Fruit fly (Drosophila melanogaster): Measurements from ENCODE around the gene CG5664.

The CG5664 gene

DNA sequence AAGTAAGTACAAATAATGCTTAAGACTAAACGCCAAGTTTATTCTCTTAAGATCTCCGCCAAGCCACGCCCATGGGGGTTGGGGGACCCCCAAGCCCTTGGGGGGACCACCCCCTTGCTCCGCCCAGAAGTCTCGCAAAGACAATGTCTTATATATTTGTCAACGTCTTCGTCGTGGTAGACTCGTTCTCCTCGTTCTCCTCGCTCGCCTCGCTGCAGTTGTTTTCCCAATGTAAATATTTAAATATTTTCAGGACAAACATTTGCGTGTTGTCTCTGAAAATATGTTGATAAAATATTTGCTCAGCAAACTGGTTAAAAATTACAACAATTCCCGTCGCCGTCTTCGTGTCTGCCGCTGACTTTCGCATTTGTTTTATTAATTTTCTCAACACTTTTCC, 23.1 kb upstream of the CG5664 start (continued):
- TF ChIP-seq sd (tag; optimal IDR thresholded peaks at IDR 0.05) = no peak
- no peak for TF ChIP-seq eve (GFP tag; optimal IDR thresholded peaks at IDR 0.05)
- TF ChIP-seq CG16813 (GFP tag; IDR thresholded peaks at IDR 0.05; ENCODE audit: partially characterized antibody) = no peak
- no peak for TF ChIP-seq CG32532 (GFP tag; IDR thresholded peaks at IDR 0.05)
- no peak for TF ChIP-seq hth (optimal IDR thresholded peaks at IDR 0.05)
- TF ChIP-seq CG1024 (GFP tag; IDR thresholded peaks at IDR 0.05) = peak; percentile 64; the same call in 1 of the 2 replicates
- TF ChIP-seq sr (GFP tag; IDR thresholded peaks at IDR 0.05) = no peak
- TF ChIP-seq Elba2 (GFP tag; optimal IDR thresholded peaks at IDR 0.05) = no peak
- TF ChIP-seq sisA (GFP tag; IDR thresholded peaks at IDR 0.05) = no peak
- peak; percentile 68 for TF ChIP-seq CG11504 (tag; optimal IDR thresholded peaks at IDR 0.05)
- peak; percentile 34 for TF ChIP-seq Mad (GFP tag; optimal IDR thresholded peaks at IDR 0.05)
- no peak for TF ChIP-seq psq (GFP tag; optimal IDR thresholded peaks at IDR 0.05)
- peak; percentile 85 for TF ChIP-seq sim (GFP tag; IDR thresholded peaks at IDR 0.05)
- no peak for TF ChIP-seq slbo (GFP tag; IDR thresholded peaks at IDR 0.05)
- TF ChIP-seq Tbp (GFP tag; optimal IDR thresholded peaks at IDR 0.05) = no peak
- no peak for TF ChIP-seq Opbp (GFP tag; IDR thresholded peaks at IDR 0.05; ENCODE audit: partially characterized antibody)
- peak; percentile 50 for TF ChIP-seq CG8089 (GFP tag; optimal IDR thresholded peaks at IDR 0.05)
- no peak for TF ChIP-seq Ada2b (GFP tag; IDR thresholded peaks at IDR 0.05)
- TF ChIP-seq NFAT (GFP tag; IDR thresholded peaks at IDR 0.05) = no peak
- no peak for TF ChIP-seq repo (GFP tag; optimal IDR thresholded peaks at IDR 0.05)
- TF ChIP-seq ase (GFP tag; IDR thresholded peaks at IDR 0.05) = peak; percentile 27; the same call in 1 of the 3 replicates
- peak; percentile 88 for TF ChIP-seq gem (tag; optimal IDR thresholded peaks at IDR 0.05)
- TF ChIP-seq gsb-n (tag; optimal IDR thresholded peaks at IDR 0.05) = peak; percentile 92
- peak; percentile 43 for TF ChIP-seq CG8281 (tag; optimal IDR thresholded peaks at IDR 0.05)
- TF ChIP-seq NfI (GFP tag; optimal IDR thresholded peaks at IDR 0.05) = peak; percentile 3
- TF ChIP-seq Abd-B (GFP tag; optimal IDR thresholded peaks at IDR 0.05) = no peak
- peak; percentile 66 for TF ChIP-seq Sox100B (GFP tag; optimal IDR thresholded peaks at IDR 0.05)
- TF ChIP-seq bcd (GFP tag; optimal IDR thresholded peaks at IDR 0.05) = peak; percentile 59
- no peak for TF ChIP-seq sug (tag; optimal IDR thresholded peaks at IDR 0.05)
- no peak for TF ChIP-seq corto (GFP tag; optimal IDR thresholded peaks at IDR 0.05)
- peak; percentile 94 for TF ChIP-seq CG33557 (GFP tag; optimal IDR thresholded peaks at IDR 0.05)
- no peak for TF ChIP-seq Atf6 (GFP tag; IDR thresholded peaks at IDR 0.05)
- no peak for TF ChIP-seq CG17612 (GFP tag; IDR thresholded peaks at IDR 0.05)
- TF ChIP-seq Lpt (GFP tag; optimal IDR thresholded peaks at IDR 0.05) = no peak
- TF ChIP-seq org-1 (GFP tag; optimal IDR thresholded peaks at IDR 0.05) = peak; percentile 81
- no peak for TF ChIP-seq cg (GFP tag; optimal IDR thresholded peaks at IDR 0.05)
- TF ChIP-seq da (GFP tag; optimal IDR thresholded peaks at IDR 0.05) = peak; percentile 50
- no peak for TF ChIP-seq CG13296 (GFP tag; optimal IDR thresholded peaks at IDR 0.05)
- TF ChIP-seq Eip74EF (GFP tag; optimal IDR thresholded peaks at IDR 0.05) = peak in 1 of 2 experiments; percentile 6
- peak; percentile 88 for TF ChIP-seq Xrp1 (GFP tag; IDR thresholded peaks at IDR 0.05)
- TF ChIP-seq CG10274 (GFP tag; optimal IDR thresholded peaks at IDR 0.05) = peak; percentile 28
- no peak for TF ChIP-seq knrl (GFP tag; IDR thresholded peaks at IDR 0.05; ENCODE audit: partially characterized antibody)
- no peak for TF ChIP-seq dimm (GFP tag; IDR thresholded peaks at IDR 0.05)
- peak; percentile 87 for TF ChIP-seq CG2875 (GFP tag; optimal IDR thresholded peaks at IDR 0.05)
- TF ChIP-seq trh (GFP tag; optimal IDR thresholded peaks at IDR 0.05) = peak; percentile 47
- TF ChIP-seq CG7786 (GFP tag; optimal IDR thresholded peaks at IDR 0.05) = peak; percentile 5
- peak; percentile 71 for TF ChIP-seq CG12391 (tag; optimal IDR thresholded peaks at IDR 0.05)
- TF ChIP-seq al (GFP tag; IDR thresholded peaks at IDR 0.05) = no peak
- TF ChIP-seq CG17568 (GFP tag; optimal IDR thresholded peaks at IDR 0.05) = peak; percentile 79
- peak; percentile 58 for TF ChIP-seq PHDP (tag; optimal IDR thresholded peaks at IDR 0.05)
- TF ChIP-seq wek (GFP tag; optimal IDR thresholded peaks at IDR 0.05) = peak; percentile 57
- peak; percentile 83 for TF ChIP-seq Blimp-1 (GFP tag; optimal IDR thresholded peaks at IDR 0.05)
